Fruit fly (Drosophila melanogaster) whole organism, embryonic: Measurements from ENCODE around the gene CG12239.

Experiments
- Asciz ChIP-seq: fragments of 200-800 bp; sonication (Bioruptor generic); optimal IDR thresholded peaks from 2 replicates; lab custom pipeline; 2017; ENCODE audit warnings: missing biosample characterization, mild to moderate bottlenecking, missing genetic modification characterization, missing genetic modification reagents
- Bgb ChIP-seq: fragments of 200-800 bp; sonication (Bioruptor generic); IDR thresholded peaks from 2 replicates; pipeline ENCODE4 v1.3.6; 2022; ENCODE audit warnings: missing biosample characterization, missing genetic modification characterization; ENCODE audit not compliant: partially characterized antibody
- C15 ChIP-seq: fragments of 200-800 bp; sonication (Bioruptor generic); IDR thresholded peaks from 3 replicates; pipeline ENCODE4 v1.3.6; 2022; ENCODE audit warnings: missing biosample characterization, missing genetic modification characterization
- CG10267 ChIP-seq: fragments of 200-800 bp; sonication (Bioruptor generic); optimal IDR thresholded peaks from 2 replicates; lab custom pipeline; 2018; ENCODE audit warnings: missing biosample characterization, mild to moderate bottlenecking, missing genetic modification characterization, moderate library complexity
- CG11560 ChIP-seq: fragments of 200-800 bp; sonication (Bioruptor generic); IDR thresholded peaks from 3 replicates; pipeline ENCODE4 v1.3.6; 2022; ENCODE audit warnings: missing biosample characterization, missing genetic modification characterization
- CG11696 ChIP-seq: fragments of 200-800 bp; sonication (Bioruptor generic); IDR thresholded peaks from 2 replicates; pipeline ENCODE4 v1.3.6; 2022; ENCODE audit warnings: missing biosample characterization, missing genetic modification characterization
- CG13123 ChIP-seq: fragments of 200-800 bp; sonication (Bioruptor generic); optimal IDR thresholded peaks from 2 replicates; lab custom pipeline; 2016; ENCODE audit warnings: missing biosample characterization, missing genetic modification characterization
- CG13894 ChIP-seq: fragments of 200-800 bp; sonication (Bioruptor generic); optimal IDR thresholded peaks from 3 replicates; lab custom pipeline; 2018; ENCODE audit warnings: missing biosample characterization, mild to moderate bottlenecking, missing genetic modification characterization, moderate library complexity
- CG15011 ChIP-seq: fragments of 200-800 bp; sonication (Bioruptor generic); optimal IDR thresholded peaks from 3 replicates; lab custom pipeline; 2018; ENCODE audit warnings: missing biosample characterization, mild to moderate bottlenecking, missing genetic modification characterization
- CG1602 ChIP-seq: fragments of 200-800 bp; sonication (Bioruptor generic); optimal IDR thresholded peaks from 3 replicates; lab custom pipeline; 2016; ENCODE audit warnings: missing biosample characterization, missing genetic modification characterization
- CG16779 ChIP-seq: fragments of 200-800 bp; sonication (Bioruptor generic); IDR thresholded peaks from 2 replicates; pipeline ENCODE4 v1.3.6; 2022; ENCODE audit warnings: missing biosample characterization, missing genetic modification characterization
- CG17802 ChIP-seq: fragments of 200-800 bp; sonication (Bioruptor generic); optimal IDR thresholded peaks from 2 replicates; lab custom pipeline; 2018; ENCODE audit warnings: missing biosample characterization, mild to moderate bottlenecking, missing genetic modification characterization, moderate library complexity
- CG2678 ChIP-seq: fragments of 200-800 bp; sonication (Bioruptor generic); optimal IDR thresholded peaks from 3 replicates; lab custom pipeline; 2019; ENCODE audit warnings: missing biosample characterization, mild to moderate bottlenecking, missing genetic modification characterization, moderate library complexity
- CG31224 ChIP-seq: fragments of 200-800 bp; sonication (Bioruptor generic); IDR thresholded peaks from 2 replicates; pipeline ENCODE4 v1.3.6; 2022; ENCODE audit warnings: missing biosample characterization, missing genetic modification characterization
- CG32772 ChIP-seq: fragments of 200-800 bp; sonication (Bioruptor generic); IDR thresholded peaks from 2 replicates; pipeline ENCODE4 v1.3.6; 2022; ENCODE audit warnings: missing biosample characterization, missing genetic modification characterization
- CG4617 ChIP-seq: fragments of 200-800 bp; sonication (Bioruptor generic); optimal IDR thresholded peaks from 3 replicates; lab custom pipeline; 2016; ENCODE audit warnings: missing biosample characterization, missing genetic modification characterization, borderline replicate concordance
- CG6272 ChIP-seq: fragments of 200-800 bp; sonication (Bioruptor generic); IDR thresholded peaks from 2 replicates; pipeline ENCODE4 v1.3.6; 2022; ENCODE audit warnings: missing biosample characterization, missing genetic modification characterization
- CG6689 ChIP-seq: fragments of 200-800 bp; sonication (Bioruptor generic); IDR thresholded peaks from 2 replicates; pipeline ENCODE4 v1.3.6; 2022; ENCODE audit warnings: missing biosample characterization, missing genetic modification characterization
- CG6854 ChIP-seq: fragments of 200-800 bp; sonication (Bioruptor generic); optimal IDR thresholded peaks from 3 replicates; lab custom pipeline; 2017; ENCODE audit warnings: missing biosample characterization, mild to moderate bottlenecking, missing genetic modification characterization
- CG7786 ChIP-seq: fragments of 200-800 bp; sonication (Bioruptor generic); optimal IDR thresholded peaks from 2 replicates; lab custom pipeline; 2016; ENCODE audit warnings: missing biosample characterization, missing genetic modification characterization
- CG8765 ChIP-seq: fragments of 200-800 bp; sonication (Bioruptor generic); IDR thresholded peaks from 2 replicates; pipeline ENCODE4 v1.3.6; 2022; ENCODE audit warnings: missing biosample characterization, missing genetic modification characterization
- CG9437 ChIP-seq: fragments of 200-800 bp; sonication (Bioruptor generic); optimal IDR thresholded peaks from 2 replicates; lab custom pipeline; 2018; ENCODE audit warnings: missing biosample characterization, mild to moderate bottlenecking, missing genetic modification characterization
- Dad ChIP-seq: fragments of 200-800 bp; sonication (Bioruptor generic); optimal IDR thresholded peaks from 3 replicates; lab custom pipeline; 2016; ENCODE audit warnings: missing biosample characterization, missing genetic modification characterization
- Hmr ChIP-seq: fragments of 200-800 bp; sonication (Bioruptor generic); optimal IDR thresholded peaks from 3 replicates; lab custom pipeline; 2017; ENCODE audit warnings: mild to moderate bottlenecking, missing biosample characterization, missing genetic modification reagents, missing genetic modification characterization
- MTF-1 ChIP-seq: fragments of 200-800 bp; sonication (Bioruptor generic); optimal IDR thresholded peaks from 2 replicates; lab custom pipeline; 2018; ENCODE audit warnings: missing biosample characterization, mild to moderate bottlenecking, missing genetic modification characterization, borderline replicate concordance
- Mad ChIP-seq: fragments of 200-800 bp; sonication (Bioruptor generic); optimal IDR thresholded peaks from 2 replicates; lab custom pipeline; 2016; ENCODE audit warnings: missing biosample characterization, missing genetic modification characterization
- NC2β ChIP-seq: fragments of 200-800 bp; sonication (Bioruptor generic); optimal IDR thresholded peaks from 2 replicates; lab custom pipeline; 2016; ENCODE audit warnings: missing biosample characterization, missing genetic modification characterization
- abd-A ChIP-seq: fragments of 200-800 bp; sonication (Bioruptor generic); optimal IDR thresholded peaks from 3 replicates; lab custom pipeline; 2019; ENCODE audit warnings: missing biosample characterization, mild to moderate bottlenecking, missing genetic modification characterization, moderate library complexity
- bcd ChIP-seq: fragments of 200-800 bp; sonication (Bioruptor generic); optimal IDR thresholded peaks from 2 replicates; lab custom pipeline; 2017; ENCODE audit warnings: missing biosample characterization, mild to moderate bottlenecking, missing genetic modification characterization
- caup ChIP-seq: fragments of 200-800 bp; sonication (Bioruptor generic); optimal IDR thresholded peaks from 3 replicates; lab custom pipeline; 2017; ENCODE audit warnings: missing biosample characterization, mild to moderate bottlenecking, missing genetic modification characterization, moderate library complexity; ENCODE audit not compliant: severe bottlenecking
- chn ChIP-seq: fragments of 200-800 bp; sonication (Bioruptor generic); optimal IDR thresholded peaks from 2 replicates; lab custom pipeline; 2016; ENCODE audit warnings: missing biosample characterization, missing genetic modification characterization
- esg ChIP-seq: fragments of 200-800 bp; sonication (Bioruptor generic); conservative IDR thresholded peaks from 2 replicates; pipeline ENCODE4 v1.3.6; 2022; ENCODE audit warnings: missing biosample characterization, missing genetic modification characterization
- eve ChIP-seq, 2 experiments: fragments of >200 bp; optimal IDR thresholded peaks; 2 replicates each; lab custom pipeline; 2017; ENCODE audit warnings: missing biosample characterization in 2 of 2, missing genetic modification characterization in 2 of 2
- fd96Cb ChIP-seq: fragments of 200-800 bp; sonication (Bioruptor generic); optimal IDR thresholded peaks from 2 replicates; lab custom pipeline; 2018; ENCODE audit warnings: missing biosample characterization, mild to moderate bottlenecking, missing genetic modification characterization, moderate library complexity
- hth ChIP-seq: fragments of >200 bp; optimal IDR thresholded peaks from 2 replicates; lab custom pipeline; 2017; ENCODE audit warnings: inconsistent platforms
- jigr1 ChIP-seq: fragments of 200-800 bp; sonication (Bioruptor generic); IDR thresholded peaks from 3 replicates; pipeline ENCODE4 v1.3.6; 2022; ENCODE audit warnings: missing biosample characterization, missing genetic modification characterization
- lab ChIP-seq: fragments of 200-800 bp; sonication (Bioruptor generic); optimal IDR thresholded peaks from 3 replicates; lab custom pipeline; 2017; ENCODE audit warnings: missing biosample characterization, missing genetic modification characterization, mild to moderate bottlenecking, moderate library complexity, missing genetic modification reagents
- lmd ChIP-seq: fragments of 200-800 bp; sonication (Bioruptor generic); IDR thresholded peaks from 2 replicates; pipeline ENCODE4 v1.3.6; 2022; ENCODE audit warnings: missing biosample characterization, missing genetic modification characterization
- luna ChIP-seq: fragments of 200-800 bp; sonication (Bioruptor generic); optimal IDR thresholded peaks from 2 replicates; lab custom pipeline; 2016; ENCODE audit warnings: missing biosample characterization, missing genetic modification characterization
- oc ChIP-seq: fragments of 200-800 bp; sonication (Bioruptor generic); optimal IDR thresholded peaks from 2 replicates; lab custom pipeline; 2018; ENCODE audit warnings: missing biosample characterization, mild to moderate bottlenecking, missing genetic modification characterization, moderate library complexity
- rib ChIP-seq: fragments of 200-800 bp; sonication (Bioruptor generic); IDR thresholded peaks from 2 replicates; pipeline ENCODE4 v1.3.6; 2022; ENCODE audit warnings: missing biosample characterization, missing genetic modification characterization
- ro ChIP-seq: fragments of 200-800 bp; sonication (Bioruptor generic); IDR thresholded peaks from 2 replicates; pipeline ENCODE4 v1.3.6; 2022; ENCODE audit warnings: missing biosample characterization, missing genetic modification characterization
- run ChIP-seq: fragments of 200-800 bp; sonication (Bioruptor generic); optimal IDR thresholded peaks from 3 replicates; lab custom pipeline; 2018; ENCODE audit warnings: missing biosample characterization, mild to moderate bottlenecking, missing genetic modification characterization
- slbo ChIP-seq: fragments of 200-800 bp; sonication (Bioruptor generic); IDR thresholded peaks from 2 replicates; pipeline ENCODE4 v1.3.6; 2022; ENCODE audit warnings: missing biosample characterization, missing genetic modification characterization
- so ChIP-seq: fragments of 200-800 bp; sonication (Bioruptor generic); IDR thresholded peaks from 3 replicates; pipeline ENCODE4 v1.3.6; 2022; ENCODE audit warnings: missing biosample characterization, missing genetic modification characterization
- sob ChIP-seq: fragments of 200-800 bp; sonication (Bioruptor generic); IDR thresholded peaks from 2 replicates; pipeline ENCODE4 v1.3.6; 2022; ENCODE audit warnings: missing biosample characterization, missing genetic modification characterization
- stc ChIP-seq: fragments of 200-800 bp; sonication (Bioruptor generic); IDR thresholded peaks from 2 replicates; pipeline ENCODE4 v1.3.6; 2022; ENCODE audit warnings: missing biosample characterization, missing genetic modification characterization
- z ChIP-seq: fragments of 200-800 bp; sonication (Bioruptor generic); IDR thresholded peaks from 3 replicates; pipeline ENCODE4 v1.3.6; 2022; ENCODE audit warnings: missing biosample characterization, missing genetic modification characterization

CG12239 gene

DNA sequence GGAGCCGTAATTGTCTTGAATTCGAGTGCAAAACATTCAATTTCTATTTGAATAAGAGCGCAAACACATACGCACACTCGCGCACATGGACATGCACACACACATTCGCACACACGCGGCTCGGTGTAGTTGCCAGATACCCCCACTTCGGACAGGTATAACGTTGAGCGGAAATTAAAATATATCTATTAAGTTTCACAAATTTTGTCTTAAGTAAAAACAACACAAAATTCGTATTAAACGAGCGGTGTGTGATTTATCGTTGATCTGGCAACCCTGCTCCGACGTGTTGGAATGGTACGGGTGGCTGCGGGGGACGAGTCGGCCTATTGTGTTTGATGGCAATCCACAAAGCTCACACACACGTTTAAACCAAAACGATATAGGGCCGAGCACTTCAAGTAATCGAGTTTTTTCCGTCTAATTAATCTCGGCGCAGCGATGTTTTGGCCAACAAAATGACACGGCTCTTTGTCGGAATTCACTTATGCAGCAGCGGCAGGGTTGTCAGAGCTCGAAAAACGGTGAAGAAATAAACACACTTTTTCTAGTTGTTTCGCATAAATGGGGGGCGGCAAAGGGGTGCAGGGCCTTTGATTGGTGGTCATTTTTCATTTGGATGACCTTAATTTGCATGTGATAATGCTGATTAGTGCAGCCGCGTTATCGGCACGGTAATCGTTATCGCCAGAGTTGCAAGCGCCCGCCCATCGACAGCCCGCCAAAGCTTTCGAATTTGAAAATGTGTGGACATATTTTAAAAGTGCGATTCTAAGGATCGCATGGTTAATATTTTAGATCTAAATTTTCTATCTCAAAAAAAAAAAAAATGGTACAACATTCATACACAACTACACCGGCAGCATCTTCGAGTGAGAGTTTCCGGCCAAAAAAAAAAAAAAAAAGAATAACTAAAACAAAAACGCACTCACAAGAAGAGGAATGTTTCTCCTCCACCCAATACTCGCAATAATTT lies 45.8 kb upstream of the CG12239 start (continued):
- TF ChIP-seq NC2β (GFP tag; lab: Kevin White, UChicago) (peak; percentile 43), CG2678 (tag; lab: Kevin White, UChicago) (peak; percentile 84), Bgb (peak; percentile 25; the same call in 1 of the 2 replicates), slbo (GFP tag; lab: Robert Waterston, UW) (peak; percentile 82), run (tag; lab: Kevin White, UChicago) (peak; percentile 29), abd-A (peak; percentile 53), chn (GFP tag; lab: Kevin White, UChicago) (peak; percentile 20), so (GFP tag; lab: Robert Waterston, UW) (peak; percentile 83), lmd (peak; percentile 72), CG32772 (peak; percentile 70), CG6854 (GFP tag; lab: Kevin White, UChicago) (peak; percentile 46), bcd (GFP tag; lab: Kevin White, UChicago) (peak; percentile 76), CG17802 (tag; lab: Kevin White, UChicago) (peak; percentile 60), eve (GFP tag; optimal IDR thresholded peaks at IDR 0.05; lab: Kevin White, UChicago) (no peak), Hmr (GFP tag; lab: Kevin White, UChicago) (peak; percentile 76), CG31224 (GFP tag; lab: Robert Waterston, UW) (peak; percentile 56), esg (GFP tag; lab: Robert Waterston, UW) (peak; percentile 77), stc (GFP tag; lab: Robert Waterston, UW) (peak; percentile 71), z (GFP tag; lab: Robert Waterston, UW) (no peak), CG13894 (tag; lab: Kevin White, UChicago) (peak; percentile 51), Asciz (GFP tag; lab: Kevin White, UChicago) (peak; percentile 45), ro (peak; percentile 52; the same call in 1 of the 2 replicates), caup (GFP tag; lab: Kevin White, UChicago) (peak; percentile 71), Dad (GFP tag; lab: Kevin White, UChicago) (no peak), C15 (GFP tag; lab: Robert Waterston, UW) (no peak), lab (GFP tag; lab: Kevin White, UChicago) (peak; percentile 88), CG13123 (GFP tag; lab: Kevin White, UChicago) (no peak), Mad (peak; percentile 9), CG10267 (tag; lab: Kevin White, UChicago) (peak; percentile 23), CG7786 (GFP tag; lab: Kevin White, UChicago) (peak; percentile 70), oc (tag; lab: Kevin White, UChicago) (peak; percentile 29), CG1602 (peak; percentile 50), CG15011 (peak; percentile 60), jigr1 (GFP tag; lab: Robert Waterston, UW) (no peak), CG4617 (GFP tag; lab: Kevin White, UChicago) (peak; percentile 45), CG11696 (peak; percentile 71), fd96Cb (tag; lab: Kevin White, UChicago) (peak; percentile 40), CG6272 (GFP tag; lab: Robert Waterston, UW) (peak; percentile 42), CG9437 (GFP tag; lab: Kevin White, UChicago) (peak; percentile 9), CG16779 (GFP tag; lab: Robert Waterston, UW) (peak; percentile 83), MTF-1 (GFP tag; lab: Kevin White, UChicago) (peak; percentile 22), CG6689 (GFP tag; lab: Robert Waterston, UW) (peak; percentile 71), sob (peak; percentile 78), CG8765 (GFP tag; lab: Robert Waterston, UW) (peak; percentile 46; the same call in 1 of the 2 replicates), hth (lab: Kevin White, UChicago) (no peak), CG11560 (tag; lab: Robert Waterston, UW) (peak; percentile 46; the same call in 1 of the 3 replicates), luna (no peak), rib (GFP tag; lab: Robert Waterston, UW) (no peak)
